Worm (Caenorhabditis elegans): ENCODE measurements around the gene rgs-6.

Gene rgs-6

ce11 chrX:5753141-5753540, 19.6 kb upstream of the rgs-6 start (continued):
- TF ChIP-seq let-526 (GFP tag; IDR thresholded peaks at IDR 0.05) (no peak), tlf-1 (GFP tag; optimal IDR thresholded peaks at IDR 0.05) (no peak), F23B12.7 (tag; optimal IDR thresholded peaks at IDR 0.05; ENCODE audit: insufficient read depth) (no peak), mel-28 (tag; optimal IDR thresholded peaks at IDR 0.05; ENCODE audit: borderline replicate concordance) (no peak), nhr-27 (tag; optimal IDR thresholded peaks at IDR 0.05) (no peak), ekl-4 (GFP tag; IDR thresholded peaks at IDR 0.05) (no peak), sea-2 (GFP tag; IDR thresholded peaks at IDR 0.05) (no peak), lin-54 (GFP tag; optimal IDR thresholded peaks at IDR 0.05) (no peak), nfyb-1 (GFP tag; IDR thresholded peaks at IDR 0.05) (no peak), dox-1 (GFP tag; IDR thresholded peaks at IDR 0.05) (no peak)

ce11 chrX:5746665-5747064, 13.1 kb upstream of the rgs-6 start:
- no peak for TF ChIP-seq unc-62 (GFP tag; optimal IDR thresholded peaks at IDR 0.05)
- no peak for TF ChIP-seq F37B4.10 (GFP tag; IDR thresholded peaks at IDR 0.05)
- no peak for TF ChIP-seq C06A6.2 (GFP tag; conservative IDR thresholded peaks at IDR 0.05)
- no peak for TF ChIP-seq ztf-3 (GFP tag; optimal IDR thresholded peaks at IDR 0.05)
- no peak for TF ChIP-seq let-607 (tag; optimal IDR thresholded peaks at IDR 0.05)
- no peak for TF ChIP-seq ama-1 (optimal IDR thresholded peaks at IDR 0.05)
- no peak for TF ChIP-seq ama-1 (GFP tag; optimal IDR thresholded peaks at IDR 0.05)
- no peak for TF ChIP-seq ceh-40 (GFP tag; IDR thresholded peaks at IDR 0.05)
- no peak for TF ChIP-seq F23B12.7 (tag; optimal IDR thresholded peaks at IDR 0.05; ENCODE audit: insufficient read depth)
- TF ChIP-seq lin-54 (GFP tag; optimal IDR thresholded peaks at IDR 0.05): no peak
- no peak for TF ChIP-seq C17E4.6 (GFP tag; IDR thresholded peaks at IDR 0.05)
- TF ChIP-seq cebp-2 (GFP tag; IDR thresholded peaks at IDR 0.05): no peak
- no peak for TF ChIP-seq ztf-18 (tag; optimal IDR thresholded peaks at IDR 0.05)
- TF ChIP-seq nhr-179 (tag; optimal IDR thresholded peaks at IDR 0.05): no peak
- TF ChIP-seq Y79H2A.3 (GFP tag; conservative IDR thresholded peaks at IDR 0.05): no peak
- TF ChIP-seq xnd-1 (tag; optimal IDR thresholded peaks at IDR 0.05): no peak
- no peak for TF ChIP-seq gei-17 (GFP tag; optimal IDR thresholded peaks at IDR 0.05)
- no peak for TF ChIP-seq D2030.7 (GFP tag; IDR thresholded peaks at IDR 0.05)
- no peak for TF ChIP-seq F57C9.4 (tag; optimal IDR thresholded peaks at IDR 0.05)
- no peak for TF ChIP-seq ztf-22 (GFP tag; optimal IDR thresholded peaks at IDR 0.05)
- TF ChIP-seq F57A8.1 (GFP tag; optimal IDR thresholded peaks at IDR 0.05): no peak

ce11 chrX:5743209-5743608, 9.6 kb upstream of the rgs-6 start, which contains the start of gene gnrr-4:
Gene gnrr-4 (minus strand): TSS chrX:5743309.
- TF ChIP-seq xnd-1 (tag; optimal IDR thresholded peaks at IDR 0.05) (no peak), Y95B8A.8 (GFP tag; IDR thresholded peaks at IDR 0.05) (no peak), egl-18 (GFP tag; IDR thresholded peaks at IDR 0.05) (no peak), snpc-4 (GFP tag; optimal IDR thresholded peaks at IDR 0.05) (no peak), snpc-4 (tag; optimal IDR thresholded peaks at IDR 0.05) (no peak), dpl-1 (GFP tag; optimal IDR thresholded peaks at IDR 0.05) (no peak), C06A6.2 (GFP tag; conservative IDR thresholded peaks at IDR 0.05) (no peak)

- peak; percentile 46 for TF ChIP-seq madf-10 (tag; optimal IDR thresholded peaks at IDR 0.05)
- peak; percentile 26 for TF ChIP-seq attf-5 (GFP tag; optimal IDR thresholded peaks at IDR 0.05)
- TF ChIP-seq chd-7 (tag; optimal IDR thresholded peaks at IDR 0.05): peak; percentile 65
- TF ChIP-seq lin-54 (GFP tag; optimal IDR thresholded peaks at IDR 0.05): peak; percentile 12
- TF ChIP-seq nfyb-1 (GFP tag; IDR thresholded peaks at IDR 0.05): peak; percentile 69
- peak; percentile 93 for TF ChIP-seq zfh-2 (GFP tag; conservative IDR thresholded peaks at IDR 0.05)
- TF ChIP-seq rpc-1 (optimal IDR thresholded peaks at IDR 0.05): no peak
- TF ChIP-seq rpc-1 (tag; optimal IDR thresholded peaks at IDR 0.05): no peak
- TF ChIP-seq gei-17 (GFP tag; optimal IDR thresholded peaks at IDR 0.05): peak; percentile 13
- TF ChIP-seq ceh-100 (GFP tag; IDR thresholded peaks at IDR 0.05): no peak
- no peak for TF ChIP-seq snpc-4 (GFP tag; optimal IDR thresholded peaks at IDR 0.05)
- TF ChIP-seq snpc-4 (tag; optimal IDR thresholded peaks at IDR 0.05): peak in 1 of 4 experiments; percentile 47
- TF ChIP-seq ztf-6 (GFP tag; IDR thresholded peaks at IDR 0.05): peak; percentile 15; the same call in 1 of the 2 replicates
- peak; percentile 49 for TF ChIP-seq mcd-1 (GFP tag; IDR thresholded peaks at IDR 0.05)
- TF ChIP-seq T26A5.8 (tag; optimal IDR thresholded peaks at IDR 0.05): no peak
- peak; percentile 44; the same call in 1 of the 2 replicates for TF ChIP-seq lir-1 (GFP tag; conservative IDR thresholded peaks at IDR 0.05)
- no peak for TF ChIP-seq akir-1 (GFP tag; optimal IDR thresholded peaks at IDR 0.05)
These were observed 4.6 kb downstream of the rgs-6 start for ce11 chrX:5728956-5729467.

Measured in whole organism, young adult.